Fruit fly (Drosophila melanogaster): ENCODE data around the gene Ir94d.

- TF ChIP-seq CTCF (optimal IDR thresholded peaks at IDR 0.05) (peak in 1 of 2 experiments; percentile 26), CG8478 (optimal IDR thresholded peaks at IDR 0.05) (no peak)
Observed at dm6 chr3R:23358565-23359138, 44.0 kb upstream of the Ir94d start, which contains the start of gene RpS3.
